Fruit fly (Drosophila melanogaster) whole organism, embryonic: ENCODE measurements around the gene Irk1.

Experiments used
- ATbp ChIP-seq: fragments of 200-800 bp; sonication (Bioruptor generic); optimal IDR thresholded peaks from 2 replicates; lab custom pipeline; 2017; ENCODE audit warnings: missing biosample characterization, mild to moderate bottlenecking, missing genetic modification characterization, missing genetic modification reagents
- Abd-B ChIP-seq: fragments of 200-800 bp; sonication (Bioruptor generic); optimal IDR thresholded peaks from 2 replicates; lab custom pipeline; 2018; ENCODE audit warnings: missing biosample characterization, mild to moderate bottlenecking, missing genetic modification characterization, moderate library complexity
- B-H1 ChIP-seq: fragments of 200-800 bp; sonication (Bioruptor generic); IDR thresholded peaks from 3 replicates; pipeline ENCODE4 v1.3.6; 2022; ENCODE audit warnings: missing biosample characterization, missing genetic modification characterization
- CG10366 ChIP-seq: fragments of 200-800 bp; sonication (Bioruptor generic); IDR thresholded peaks from 2 replicates; pipeline ENCODE4 v1.3.6; 2022; ENCODE audit warnings: missing biosample characterization, missing genetic modification characterization
- CG10959 ChIP-seq: fragments of 200-800 bp; sonication (Bioruptor generic); IDR thresholded peaks from 2 replicates; pipeline ENCODE4 v1.3.6; 2022; ENCODE audit warnings: missing biosample characterization, missing genetic modification characterization
- CG12104 ChIP-seq: fragments of 200-800 bp; sonication (Bioruptor generic); optimal IDR thresholded peaks from 3 replicates; lab custom pipeline; 2016; ENCODE audit warnings: missing biosample characterization, missing genetic modification characterization
- CG12155 ChIP-seq: fragments of 200-800 bp; sonication (Bioruptor generic); optimal IDR thresholded peaks from 3 replicates; lab custom pipeline; 2016; ENCODE audit warnings: missing biosample characterization, missing genetic modification characterization
- CG12219 ChIP-seq: fragments of 200-800 bp; sonication (Bioruptor generic); optimal IDR thresholded peaks from 3 replicates; lab custom pipeline; 2018; ENCODE audit warnings: missing biosample characterization, mild to moderate bottlenecking, missing genetic modification characterization
- CG12299 ChIP-seq: fragments of 200-800 bp; sonication (Bioruptor generic); optimal IDR thresholded peaks from 2 replicates; lab custom pipeline; 2018; ENCODE audit warnings: missing biosample characterization, mild to moderate bottlenecking, missing genetic modification characterization
- CG12659 ChIP-seq: fragments of 200-800 bp; sonication (Bioruptor generic); optimal IDR thresholded peaks from 3 replicates; lab custom pipeline; 2017; ENCODE audit warnings: mild to moderate bottlenecking, missing biosample characterization, missing genetic modification reagents, missing genetic modification characterization
- CG12769 ChIP-seq: fragments of 200-800 bp; sonication (Bioruptor generic); optimal IDR thresholded peaks from 2 replicates; lab custom pipeline; 2019; ENCODE audit warnings: missing biosample characterization, mild to moderate bottlenecking, missing genetic modification characterization, moderate library complexity
- CG12942 ChIP-seq: fragments of 200-800 bp; sonication (Bioruptor generic); optimal IDR thresholded peaks from 3 replicates; lab custom pipeline; 2016; ENCODE audit warnings: missing biosample characterization, missing genetic modification characterization
- CG13296 ChIP-seq: fragments of 200-800 bp; sonication (Bioruptor generic); optimal IDR thresholded peaks from 3 replicates; lab custom pipeline; 2018; ENCODE audit warnings: missing biosample characterization, mild to moderate bottlenecking, missing genetic modification characterization
- CG18476 ChIP-seq: fragments of 200-800 bp; sonication (Bioruptor generic); optimal IDR thresholded peaks from 2 replicates; lab custom pipeline; 2016; ENCODE audit warnings: missing biosample characterization, mild to moderate bottlenecking, missing genetic modification characterization
- CG18764 ChIP-seq: fragments of 200-800 bp; sonication (Bioruptor generic); optimal IDR thresholded peaks from 3 replicates; lab custom pipeline; 2016; ENCODE audit warnings: missing biosample characterization, missing genetic modification characterization
- CG2678 ChIP-seq: fragments of 200-800 bp; sonication (Bioruptor generic); optimal IDR thresholded peaks from 3 replicates; lab custom pipeline; 2019; ENCODE audit warnings: missing biosample characterization, mild to moderate bottlenecking, missing genetic modification characterization, moderate library complexity
- CG6272 ChIP-seq: fragments of 200-800 bp; sonication (Bioruptor generic); IDR thresholded peaks from 2 replicates; pipeline ENCODE4 v1.3.6; 2022; ENCODE audit warnings: missing biosample characterization, missing genetic modification characterization
- CG7357 ChIP-seq: fragments of 200-800 bp; sonication (Bioruptor generic); IDR thresholded peaks from 3 replicates; pipeline ENCODE4 v1.3.6; 2022; ENCODE audit warnings: missing biosample characterization, missing genetic modification characterization
- CG8089 ChIP-seq: fragments of 200-800 bp; sonication (Bioruptor generic); optimal IDR thresholded peaks from 3 replicates; lab custom pipeline; 2016; ENCODE audit warnings: missing biosample characterization, missing genetic modification characterization
- Dek ChIP-seq: fragments of 200-800 bp; sonication (Bioruptor generic); optimal IDR thresholded peaks from 3 replicates; lab custom pipeline; 2019; ENCODE audit warnings: missing biosample characterization, mild to moderate bottlenecking, missing genetic modification characterization, moderate library complexity
- Dip3 ChIP-seq: fragments of 200-800 bp; sonication (Bioruptor generic); optimal IDR thresholded peaks from 3 replicates; lab custom pipeline; 2016; ENCODE audit warnings: missing biosample characterization, missing genetic modification characterization
- Doc2 ChIP-seq: fragments of 200-800 bp; sonication (Bioruptor generic); IDR thresholded peaks from 2 replicates; pipeline ENCODE4 v1.3.6; 2022; ENCODE audit warnings: missing biosample characterization, missing genetic modification characterization
- E2f2 ChIP-seq: fragments of 200-800 bp; sonication (Bioruptor generic); IDR thresholded peaks from 2 replicates; pipeline ENCODE4 v1.3.6; 2022; ENCODE audit warnings: missing biosample characterization, missing genetic modification characterization
- Fer1 ChIP-seq: fragments of 200-800 bp; sonication (Bioruptor generic); optimal IDR thresholded peaks from 2 replicates; lab custom pipeline; 2017; ENCODE audit warnings: missing biosample characterization, mild to moderate bottlenecking, missing genetic modification characterization
- GATAe ChIP-seq: fragments of 200-800 bp; sonication (Bioruptor generic); conservative IDR thresholded peaks from 2 replicates; pipeline ENCODE4 v1.3.6; 2022; ENCODE audit warnings: missing biosample characterization, missing genetic modification characterization
- Gug ChIP-seq: fragments of 200-800 bp; sonication (Bioruptor generic); IDR thresholded peaks from 4 replicates; pipeline ENCODE4 v1.3.6; 2022; ENCODE audit warnings: missing biosample characterization, missing genetic modification characterization
- HLH3B ChIP-seq: fragments of 200-800 bp; sonication (Bioruptor generic); IDR thresholded peaks from 2 replicates; pipeline ENCODE4 v1.3.6; 2022; ENCODE audit warnings: missing biosample characterization, missing genetic modification characterization
- Hey ChIP-seq: fragments of 200-800 bp; sonication (Bioruptor generic); optimal IDR thresholded peaks from 3 replicates; lab custom pipeline; 2018; ENCODE audit warnings: missing biosample characterization, mild to moderate bottlenecking, missing genetic modification characterization
- Hmr ChIP-seq: fragments of 200-800 bp; sonication (Bioruptor generic); optimal IDR thresholded peaks from 3 replicates; lab custom pipeline; 2017; ENCODE audit warnings: mild to moderate bottlenecking, missing biosample characterization, missing genetic modification reagents, missing genetic modification characterization
- NFAT ChIP-seq: fragments of 200-800 bp; sonication (Bioruptor generic); IDR thresholded peaks from 2 replicates; pipeline ENCODE4 v1.3.6; 2022; ENCODE audit warnings: missing biosample characterization, missing genetic modification characterization
- Rfx ChIP-seq: fragments of 200-800 bp; sonication (Bioruptor generic); IDR thresholded peaks from 2 replicates; pipeline ENCODE4 v1.3.6; 2022; ENCODE audit warnings: missing biosample characterization, missing genetic modification characterization
- Side ChIP-seq: fragments of 200-800 bp; sonication (Bioruptor generic); optimal IDR thresholded peaks from 2 replicates; lab custom pipeline; 2016; ENCODE audit warnings: missing biosample characterization, missing genetic modification characterization
- Xbp1 ChIP-seq: fragments of 200-800 bp; sonication (Bioruptor generic); optimal IDR thresholded peaks from 3 replicates; lab custom pipeline; 2016; ENCODE audit warnings: missing biosample characterization, mild to moderate bottlenecking, missing genetic modification characterization
- al ChIP-seq: fragments of 200-800 bp; sonication (Bioruptor generic); IDR thresholded peaks from 2 replicates; pipeline ENCODE4 v1.3.6; 2022; ENCODE audit warnings: missing biosample characterization, missing genetic modification characterization
- danr ChIP-seq: fragments of 200-800 bp; sonication (Bioruptor generic); IDR thresholded peaks from 2 replicates; pipeline ENCODE4 v1.3.6; 2022; ENCODE audit warnings: missing biosample characterization, missing genetic modification characterization
- emc ChIP-seq: fragments of 200-800 bp; sonication (Bioruptor generic); optimal IDR thresholded peaks from 2 replicates; lab custom pipeline; 2016; ENCODE audit warnings: missing biosample characterization, missing genetic modification characterization
- fd3F ChIP-seq: fragments of 200-800 bp; sonication (Bioruptor generic); optimal IDR thresholded peaks from 2 replicates; lab custom pipeline; 2018; ENCODE audit warnings: missing biosample characterization, mild to moderate bottlenecking, missing genetic modification characterization, moderate library complexity
- gsb ChIP-seq: fragments of 200-800 bp; sonication (Bioruptor generic); IDR thresholded peaks from 2 replicates; pipeline ENCODE4 v1.3.6; 2022; ENCODE audit warnings: missing biosample characterization, missing genetic modification characterization
- inv ChIP-seq: fragments of 200-800 bp; sonication (Bioruptor generic); IDR thresholded peaks from 2 replicates; pipeline ENCODE4 v1.3.6; 2022; ENCODE audit warnings: missing biosample characterization, missing genetic modification characterization; ENCODE audit not compliant: partially characterized antibody
- jing ChIP-seq: fragments of 200-800 bp; sonication (Bioruptor generic); optimal IDR thresholded peaks from 2 replicates; lab custom pipeline; 2018; ENCODE audit warnings: missing biosample characterization, mild to moderate bottlenecking, missing genetic modification characterization
- klu ChIP-seq: fragments of 200-800 bp; sonication (Bioruptor generic); IDR thresholded peaks from 2 replicates; pipeline ENCODE4 v1.3.6; 2022; ENCODE audit warnings: missing biosample characterization, missing genetic modification characterization
- lab ChIP-seq: fragments of 200-800 bp; sonication (Bioruptor generic); optimal IDR thresholded peaks from 3 replicates; lab custom pipeline; 2017; ENCODE audit warnings: missing biosample characterization, missing genetic modification characterization, mild to moderate bottlenecking, moderate library complexity, missing genetic modification reagents
- mirr ChIP-seq: fragments of 200-800 bp; sonication (Bioruptor generic); optimal IDR thresholded peaks from 3 replicates; lab custom pipeline; 2018; ENCODE audit warnings: missing biosample characterization, mild to moderate bottlenecking, missing genetic modification characterization
- org-1 ChIP-seq: fragments of 200-800 bp; sonication (Bioruptor generic); optimal IDR thresholded peaks from 2 replicates; lab custom pipeline; 2017; ENCODE audit warnings: missing biosample characterization, missing genetic modification characterization
- psq ChIP-seq: fragments of 200-800 bp; sonication (Bioruptor generic); optimal IDR thresholded peaks from 2 replicates; lab custom pipeline; 2017; ENCODE audit warnings: missing biosample characterization, missing genetic modification characterization
- ranshi ChIP-seq: fragments of 200-800 bp; sonication (Bioruptor generic); IDR thresholded peaks from 2 replicates; pipeline ENCODE4 v1.3.6; 2022; ENCODE audit warnings: missing biosample characterization, missing genetic modification characterization
- repo ChIP-seq: fragments of 200-800 bp; sonication (Bioruptor generic); optimal IDR thresholded peaks from 2 replicates; lab custom pipeline; 2016; ENCODE audit warnings: missing biosample characterization, missing genetic modification characterization
- sima ChIP-seq: fragments of 200-800 bp; sonication (Bioruptor generic); optimal IDR thresholded peaks from 2 replicates; lab custom pipeline; 2016; ENCODE audit warnings: missing biosample characterization, missing genetic modification characterization
- slp2 ChIP-seq: fragments of 200-800 bp; sonication (Bioruptor generic); optimal IDR thresholded peaks from 2 replicates; lab custom pipeline; 2016; ENCODE audit warnings: missing biosample characterization, missing genetic modification characterization
- vfl ChIP-seq: fragments of 200-800 bp; sonication (Bioruptor generic); optimal IDR thresholded peaks from 2 replicates; lab custom pipeline; 2016; ENCODE audit warnings: missing biosample characterization, missing genetic modification characterization
- zf30C ChIP-seq: fragments of 200-800 bp; sonication (Bioruptor generic); optimal IDR thresholded peaks from 3 replicates; lab custom pipeline; 2018; ENCODE audit warnings: missing biosample characterization, mild to moderate bottlenecking, missing genetic modification characterization

Gene Irk1

DNA sequence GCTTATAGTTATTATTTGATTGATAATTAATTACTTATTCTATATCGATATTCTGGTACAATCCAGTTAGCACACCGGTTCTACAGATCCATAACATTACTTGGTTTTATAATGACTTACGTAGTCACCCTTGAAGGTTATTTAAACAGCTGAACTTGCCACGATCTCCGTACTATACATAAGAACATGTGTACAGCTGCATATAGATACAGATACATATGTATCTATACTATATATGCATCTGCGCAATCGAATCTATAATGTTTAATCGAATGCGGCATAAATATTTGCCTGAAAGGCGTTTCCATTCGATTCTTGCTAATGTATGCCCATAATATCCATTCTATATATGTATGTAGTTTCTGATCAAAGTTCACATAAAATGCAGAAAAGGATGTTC lies 11.2 kb downstream of the Irk1 start (continued):
- TF ChIP-seq lab (GFP tag; lab: Kevin White, UChicago) = peak; percentile 16
- TF ChIP-seq NFAT (GFP tag; lab: Robert Waterston, UW) = no peak
- no peak for TF ChIP-seq mirr
- TF ChIP-seq Side (GFP tag; lab: Kevin White, UChicago) = no peak
- peak; percentile 10 for TF ChIP-seq Fer1
- TF ChIP-seq CG13296 = peak; percentile 19
- TF ChIP-seq Hmr (GFP tag; lab: Kevin White, UChicago) = peak; percentile 47
- TF ChIP-seq CG2678 (tag; lab: Kevin White, UChicago) = peak; percentile 33
- TF ChIP-seq Rfx = no peak

DNA sequence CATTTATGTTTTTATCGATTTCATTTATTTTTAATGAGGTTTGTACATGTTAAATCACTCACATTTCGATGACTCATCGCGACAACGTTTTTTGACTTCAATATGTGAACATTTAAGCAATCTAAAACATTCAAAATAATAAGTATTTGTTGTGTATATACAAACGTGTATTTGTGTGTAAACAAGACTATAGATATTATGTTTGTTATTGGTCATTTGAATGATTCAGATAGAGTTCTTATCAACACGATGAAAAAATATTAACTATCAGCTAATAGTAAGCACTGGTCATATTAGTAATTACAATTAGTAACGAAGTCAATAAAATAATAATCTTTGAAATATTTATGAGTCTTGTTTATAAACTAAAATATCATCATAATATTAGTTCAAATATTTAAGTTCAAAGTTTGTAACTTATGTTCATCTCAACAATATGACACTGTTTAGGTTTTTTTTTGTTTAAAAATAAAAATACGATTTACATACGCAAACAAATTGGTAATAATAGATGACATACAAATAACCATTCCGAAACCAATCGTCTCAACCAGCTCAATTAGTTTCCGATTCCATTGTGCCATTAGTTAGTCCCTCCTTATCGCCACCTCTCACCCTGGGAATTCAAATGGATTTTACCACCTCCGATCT lies 13.0 kb downstream of the Irk1 start:
- no peak for TF ChIP-seq Xbp1 (GFP tag; lab: Kevin White, UChicago)
- no peak for TF ChIP-seq GATAe (GFP tag; lab: Robert Waterston, UW)
- no peak for TF ChIP-seq Gug
- no peak for TF ChIP-seq CG12769 (tag; lab: Kevin White, UChicago)
- peak; percentile 66 for TF ChIP-seq CG18764 (GFP tag; lab: Kevin White, UChicago)
- TF ChIP-seq sima (GFP tag; lab: Kevin White, UChicago) = no peak
- TF ChIP-seq CG12299 (tag; lab: Kevin White, UChicago) = no peak
- TF ChIP-seq CG7357 (GFP tag; lab: Robert Waterston, UW) = no peak
- TF ChIP-seq NFAT (GFP tag; lab: Robert Waterston, UW) = no peak
- TF ChIP-seq slp2 (GFP tag; lab: Kevin White, UChicago) = no peak
- no peak for TF ChIP-seq ranshi (GFP tag; lab: Robert Waterston, UW)
- no peak for TF ChIP-seq danr
- no peak for TF ChIP-seq CG6272 (GFP tag; lab: Robert Waterston, UW)
- no peak for TF ChIP-seq zf30C (GFP tag; lab: Kevin White, UChicago)
- no peak for TF ChIP-seq Dek (tag; lab: Kevin White, UChicago)
- no peak for TF ChIP-seq CG10959 (GFP tag; lab: Robert Waterston, UW)
- TF ChIP-seq CG12942 = no peak
- TF ChIP-seq Hey (tag; lab: Kevin White, UChicago) = no peak
- TF ChIP-seq ATbp (GFP tag; lab: Kevin White, UChicago) = no peak
- TF ChIP-seq gsb (GFP tag; lab: Robert Waterston, UW) = no peak
- no peak for TF ChIP-seq HLH3B (GFP tag; lab: Robert Waterston, UW)
- TF ChIP-seq inv = no peak
- no peak for TF ChIP-seq CG8089 (GFP tag; lab: Kevin White, UChicago)
- no peak for TF ChIP-seq E2f2 (GFP tag; lab: Robert Waterston, UW)
- no peak for TF ChIP-seq Abd-B (GFP tag; lab: Kevin White, UChicago)
- TF ChIP-seq al = no peak
- TF ChIP-seq Dip3 (GFP tag; lab: Kevin White, UChicago) = no peak
- TF ChIP-seq psq = no peak
- peak; percentile 2 for TF ChIP-seq CG18476 (GFP tag; lab: Kevin White, UChicago)
- no peak for TF ChIP-seq klu
- TF ChIP-seq CG12659 = no peak
- no peak for TF ChIP-seq CG10366 (GFP tag; lab: Robert Waterston, UW)
- TF ChIP-seq repo (GFP tag; lab: Kevin White, UChicago) = no peak
- no peak for TF ChIP-seq org-1 (GFP tag; lab: Kevin White, UChicago)
- TF ChIP-seq jing (GFP tag; lab: Kevin White, UChicago) = no peak
- no peak for TF ChIP-seq CG12104
- no peak for TF ChIP-seq B-H1 (GFP tag; lab: Robert Waterston, UW)
- no peak for TF ChIP-seq emc (GFP tag; lab: Kevin White, UChicago)
- no peak for TF ChIP-seq vfl (GFP tag; lab: Kevin White, UChicago)
- TF ChIP-seq CG12155 (GFP tag; lab: Kevin White, UChicago) = no peak
- TF ChIP-seq fd3F (GFP tag; lab: Kevin White, UChicago) = no peak
- TF ChIP-seq CG12219 (GFP tag; lab: Kevin White, UChicago) = no peak
- TF ChIP-seq Doc2 (GFP tag; lab: Robert Waterston, UW) = no peak
